Fruit fly (Drosophila melanogaster): ENCODE measurements around the gene pum.
A peak's percentile ranks its signal among the peaks of the same experiment; 100 is the strongest.

pum gene

DNA sequence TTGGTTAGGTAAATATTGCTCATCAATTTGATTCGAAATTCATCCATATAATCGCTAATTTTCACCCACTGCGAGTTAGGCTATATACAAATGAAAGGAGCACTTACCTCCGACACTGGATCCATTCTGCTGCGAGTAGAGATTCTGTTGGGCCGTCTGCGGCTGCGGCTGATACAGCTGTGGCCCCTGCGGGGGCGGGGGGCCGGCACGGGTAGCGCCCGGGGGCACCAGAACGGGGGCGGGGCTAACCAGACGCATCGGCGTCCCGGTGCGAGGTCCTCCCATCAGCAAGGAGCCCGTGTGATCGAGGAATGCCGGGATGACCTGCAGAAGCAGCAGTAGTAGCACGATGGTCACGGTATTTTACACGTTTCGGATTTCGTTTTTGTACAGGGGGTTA lies 157.8 kb downstream of the pum start:
- TF ChIP-seq CG11456 (GFP tag; IDR thresholded peaks at IDR 0.05) (0 out of 3 replicates have a peak, but pooled peaks have one; percentile 24), Ets65A (GFP tag) (no peak), pzg (GFP tag; optimal IDR thresholded peaks at IDR 0.05) (no peak), CG7372 (GFP tag; IDR thresholded peaks at IDR 0.05) (no peak), Hr39 (optimal IDR thresholded peaks at IDR 0.05) (peak; percentile 88), Opbp (GFP tag; IDR thresholded peaks at IDR 0.05; ENCODE audit: partially characterized antibody) (0 out of 3 replicates have a peak, but pooled peaks have one; percentile 23), yki (optimal IDR thresholded peaks at IDR 0.05) (no peak), dmrt99B (tag; optimal IDR thresholded peaks at IDR 0.05) (no peak), MTF-1 (GFP tag; optimal IDR thresholded peaks at IDR 0.05; ENCODE audit: borderline replicate concordance) (no peak), lov (optimal IDR thresholded peaks at IDR 0.05) (no peak), lov (GFP tag; IDR thresholded peaks at IDR 0.05) (peak; percentile 44; the same call in 1 of the 3 replicates), crol (GFP tag; IDR thresholded peaks at IDR 0.05) (peak; percentile 32; the same call in 1 of the 2 replicates), CG12659 (GFP tag; optimal IDR thresholded peaks at IDR 0.05) (no peak)

dm6 chr3R:9074934-9075333 lies 162.5 kb downstream of the pum start:
- TF ChIP-seq Dip3 (GFP tag; optimal IDR thresholded peaks at IDR 0.05) (no peak), CG13123 (GFP tag; optimal IDR thresholded peaks at IDR 0.05) (no peak), klu (GFP tag; IDR thresholded peaks at IDR 0.05) (no peak), CG11723 (GFP tag; optimal IDR thresholded peaks at IDR 0.05) (no peak), pb (GFP tag; optimal IDR thresholded peaks at IDR 0.05) (no peak), CG18599 (GFP tag; optimal IDR thresholded peaks at IDR 0.05) (peak; percentile 29), CG12942 (GFP tag; optimal IDR thresholded peaks at IDR 0.05) (no peak), CG6791 (GFP tag; IDR thresholded peaks at IDR 0.05; ENCODE audit: partially characterized antibody) (no peak), CG4617 (GFP tag; optimal IDR thresholded peaks at IDR 0.05; ENCODE audit: borderline replicate concordance) (no peak), CG10979 (tag; optimal IDR thresholded peaks at IDR 0.05) (peak; percentile 18), dpn (GFP tag; optimal IDR thresholded peaks at IDR 0.05) (no peak), grn (GFP tag; optimal IDR thresholded peaks at IDR 0.05) (no peak), CG11560 (tag; IDR thresholded peaks at IDR 0.05) (no peak), GATAe (GFP tag; conservative IDR thresholded peaks at IDR 0.05) (no peak), Dad (GFP tag; optimal IDR thresholded peaks at IDR 0.05) (no peak), CG18262 (tag; optimal IDR thresholded peaks at IDR 0.05) (no peak), CG7372 (GFP tag; IDR thresholded peaks at IDR 0.05) (no peak), CG12155 (GFP tag; optimal IDR thresholded peaks at IDR 0.05) (no peak), Tbp (GFP tag; optimal IDR thresholded peaks at IDR 0.05) (no peak), CG9817 (tag; optimal IDR thresholded peaks at IDR 0.05) (no peak), p53 (GFP tag; optimal IDR thresholded peaks at IDR 0.05) (no peak), crol (GFP tag; IDR thresholded peaks at IDR 0.05) (no peak), her (GFP tag; optimal IDR thresholded peaks at IDR 0.05) (no peak), zen (tag; optimal IDR thresholded peaks at IDR 0.05) (no peak), Drgx (GFP tag; IDR thresholded peaks at IDR 0.05) (peak; percentile 52; the same call in 1 of the 2 replicates), CG7786 (GFP tag; optimal IDR thresholded peaks at IDR 0.05) (no peak), CG9876 (GFP tag; optimal IDR thresholded peaks at IDR 0.05) (no peak), CG15696 (tag; optimal IDR thresholded peaks at IDR 0.05) (no peak), CG13624 (GFP tag; optimal IDR thresholded peaks at IDR 0.05) (no peak), CG7839 (tag; optimal IDR thresholded peaks at IDR 0.05) (no peak), CHES-1-like (GFP tag; optimal IDR thresholded peaks at IDR 0.05) (no peak), CG10431 (GFP tag; optimal IDR thresholded peaks at IDR 0.05) (no peak), CG11398 (GFP tag; optimal IDR thresholded peaks at IDR 0.05) (no peak), CG1792 (GFP tag; optimal IDR thresholded peaks at IDR 0.05) (no peak), H2.0 (GFP tag; IDR thresholded peaks at IDR 0.05) (no peak), CG30020 (tag; optimal IDR thresholded peaks at IDR 0.05) (no peak), pros (GFP tag; optimal IDR thresholded peaks at IDR 0.05) (no peak), chn (GFP tag; optimal IDR thresholded peaks at IDR 0.05) (no peak), crp (GFP tag; optimal IDR thresholded peaks at IDR 0.05) (no peak), bsh (GFP tag; optimal IDR thresholded peaks at IDR 0.05) (peak in 1 of 2 experiments; percentile 28)
